Fruit fly (Drosophila melanogaster): ENCODE measurements around the gene CG31689.

The CG31689 gene

DNA sequence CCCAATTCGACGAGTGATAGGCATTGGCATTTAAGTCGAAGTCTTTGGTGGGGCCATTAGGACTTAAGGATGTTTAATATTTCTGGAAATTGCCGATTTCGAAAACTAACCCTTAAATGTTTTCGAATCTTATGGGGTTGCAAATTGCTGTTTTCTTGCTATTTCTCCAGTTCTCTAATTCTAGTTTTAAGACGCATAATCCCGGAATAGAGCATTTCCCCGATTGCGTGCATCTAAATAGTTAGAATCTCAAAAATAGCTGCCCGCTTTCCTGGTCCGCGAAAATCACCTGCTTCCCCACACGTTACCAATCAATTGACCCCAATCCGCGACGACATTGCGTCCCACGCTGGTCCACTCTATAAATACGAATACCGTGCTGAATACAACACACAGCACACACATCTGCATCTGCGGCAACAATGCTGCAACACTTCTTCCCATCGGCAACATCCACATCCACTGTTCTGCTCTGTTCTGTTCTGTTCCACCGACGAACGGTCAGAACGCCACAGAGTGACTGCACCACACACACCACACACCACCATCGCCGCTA lies 26.5 kb downstream of the CG31689 start, which contains the start of gene Bacc (continued):
- peak; percentile 81 for TF ChIP-seq NC2β (GFP tag; optimal IDR thresholded peaks at IDR 0.05)
- TF ChIP-seq CG12071 (GFP tag; optimal IDR thresholded peaks at IDR 0.05) = peak; percentile 66
- no peak for TF ChIP-seq Ravus (GFP tag; IDR thresholded peaks at IDR 0.05)
- no peak for TF ChIP-seq sisA (GFP tag; IDR thresholded peaks at IDR 0.05)
- TF ChIP-seq vnd (GFP tag; IDR thresholded peaks at IDR 0.05; ENCODE audit: partially characterized antibody) = no peak
- peak; percentile 76 for TF ChIP-seq btn (GFP tag; optimal IDR thresholded peaks at IDR 0.05)
- peak; percentile 87 for TF ChIP-seq NK7.1 (GFP tag; optimal IDR thresholded peaks at IDR 0.05)
- no peak for TF ChIP-seq CG2129 (GFP tag; IDR thresholded peaks at IDR 0.05; ENCODE audit: partially characterized antibody)
- no peak for TF ChIP-seq h (optimal IDR thresholded peaks at IDR 0.05)
- TF ChIP-seq ttk (GFP tag; IDR thresholded peaks at IDR 0.05) = no peak
- peak; percentile 72 for TF ChIP-seq pnt (GFP tag; optimal IDR thresholded peaks at IDR 0.05)
- peak; percentile 57 for TF ChIP-seq Abd-B (GFP tag; optimal IDR thresholded peaks at IDR 0.05)
- no peak for TF ChIP-seq H15 (GFP tag; IDR thresholded peaks at IDR 0.05)
- no peak for TF ChIP-seq ranshi (GFP tag; IDR thresholded peaks at IDR 0.05)
- peak; percentile 71 for TF ChIP-seq ab (GFP tag; optimal IDR thresholded peaks at IDR 0.05)
- no peak for TF ChIP-seq tgo (GFP tag; IDR thresholded peaks at IDR 0.05)
- peak; percentile 95 for TF ChIP-seq CG12659 (GFP tag; optimal IDR thresholded peaks at IDR 0.05)
- TF ChIP-seq slp2 (GFP tag; optimal IDR thresholded peaks at IDR 0.05) = peak; percentile 83
- no peak for TF ChIP-seq CG8478 (optimal IDR thresholded peaks at IDR 0.05)
- TF ChIP-seq lab (GFP tag; optimal IDR thresholded peaks at IDR 0.05) = peak; percentile 92
- peak; percentile 83 for TF ChIP-seq CG16863 (GFP tag; optimal IDR thresholded peaks at IDR 0.05)
- TF ChIP-seq C15 (GFP tag; IDR thresholded peaks at IDR 0.05) = no peak
- TF ChIP-seq Hey (tag; optimal IDR thresholded peaks at IDR 0.05) = peak; percentile 59
- TF ChIP-seq CG12155 (GFP tag; optimal IDR thresholded peaks at IDR 0.05) = peak; percentile 84
- peak; percentile 84 for TF ChIP-seq D19A (tag; optimal IDR thresholded peaks at IDR 0.05)
- no peak for TF ChIP-seq CG11696 (GFP tag; IDR thresholded peaks at IDR 0.05)
- TF ChIP-seq zfh1 (GFP tag; IDR thresholded peaks at IDR 0.05) = no peak
- no peak for TF ChIP-seq CG16779 (GFP tag; IDR thresholded peaks at IDR 0.05)
- TF ChIP-seq CG8388 (GFP tag; optimal IDR thresholded peaks at IDR 0.05) = peak; percentile 77
- peak; percentile 90 for TF ChIP-seq Usf (GFP tag; optimal IDR thresholded peaks at IDR 0.05)
- peak; percentile 43 for TF ChIP-seq CG15696 (tag; optimal IDR thresholded peaks at IDR 0.05)
- no peak for TF ChIP-seq HLH4C (GFP tag; IDR thresholded peaks at IDR 0.05; ENCODE audit: partially characterized antibody)
- TF ChIP-seq B-H1 (GFP tag; IDR thresholded peaks at IDR 0.05) = no peak
- TF ChIP-seq B-H2 (GFP tag; optimal IDR thresholded peaks at IDR 0.05) = peak; percentile 21
- peak; percentile 86 for TF ChIP-seq CG10274 (GFP tag; optimal IDR thresholded peaks at IDR 0.05)
- TF ChIP-seq CG11456 (GFP tag; IDR thresholded peaks at IDR 0.05) = no peak
- TF ChIP-seq row (GFP tag; IDR thresholded peaks at IDR 0.05) = no peak
- TF ChIP-seq CG11398 (GFP tag; optimal IDR thresholded peaks at IDR 0.05) = peak; percentile 88
- TF ChIP-seq ham (GFP tag; IDR thresholded peaks at IDR 0.05) = no peak
- TF ChIP-seq CG1233 (GFP tag; optimal IDR thresholded peaks at IDR 0.05) = peak; percentile 84
- TF ChIP-seq prd (optimal IDR thresholded peaks at IDR 0.05) = no peak
- no peak for TF ChIP-seq prd (GFP tag; IDR thresholded peaks at IDR 0.05)
- TF ChIP-seq Neu2 (GFP tag; optimal IDR thresholded peaks at IDR 0.05; ENCODE audit: borderline replicate concordance) = no peak
- TF ChIP-seq da (GFP tag; optimal IDR thresholded peaks at IDR 0.05) = peak; percentile 86
- TF ChIP-seq CG9876 (GFP tag; optimal IDR thresholded peaks at IDR 0.05) = peak; percentile 79
- TF ChIP-seq pros (GFP tag; optimal IDR thresholded peaks at IDR 0.05) = peak; percentile 63
- TF ChIP-seq br (optimal IDR thresholded peaks at IDR 0.05) = no peak
- TF ChIP-seq cg (GFP tag; optimal IDR thresholded peaks at IDR 0.05) = peak; percentile 53
- peak; percentile 79 for TF ChIP-seq CG17385 (GFP tag; optimal IDR thresholded peaks at IDR 0.05)
- peak; percentile 90 for TF ChIP-seq crc (GFP tag; optimal IDR thresholded peaks at IDR 0.05)
- TF ChIP-seq YL-1 (GFP tag; optimal IDR thresholded peaks at IDR 0.05) = peak; percentile 17
- TF ChIP-seq Med (GFP tag) = peak; percentile 97
- TF ChIP-seq Sry-δ (GFP tag; optimal IDR thresholded peaks at IDR 0.05) = peak; percentile 52

Measured in whole organism, embryonic.